Fruit fly (Drosophila melanogaster): ENCODE results near the gene Mur11Da.

The Mur11Da gene

dm6 chrX:12947670-12948069 is 20.0 kb upstream of the Mur11Da start (continued):
- no peak for TF ChIP-seq CG12104 (GFP tag; optimal IDR thresholded peaks at IDR 0.05)
- TF ChIP-seq Chrac-16 (GFP tag; optimal IDR thresholded peaks at IDR 0.05), result no peak
- no peak for TF ChIP-seq CG30403 (GFP tag; optimal IDR thresholded peaks at IDR 0.05)
- TF ChIP-seq sim (GFP tag; IDR thresholded peaks at IDR 0.05), result no peak
- no peak for TF ChIP-seq CG7786 (GFP tag; optimal IDR thresholded peaks at IDR 0.05)
- TF ChIP-seq Hr51 (GFP tag; optimal IDR thresholded peaks at IDR 0.05), result no peak
- no peak for TF ChIP-seq amos (GFP tag; IDR thresholded peaks at IDR 0.05; ENCODE audit: partially characterized antibody)
- no peak for TF ChIP-seq prd (optimal IDR thresholded peaks at IDR 0.05)
- TF ChIP-seq prd (GFP tag; IDR thresholded peaks at IDR 0.05), result no peak
- no peak for TF ChIP-seq H2.0 (GFP tag; IDR thresholded peaks at IDR 0.05)
- peak; percentile 5 for TF ChIP-seq kah (GFP tag; optimal IDR thresholded peaks at IDR 0.05)
- TF ChIP-seq scrt (GFP tag; optimal IDR thresholded peaks at IDR 0.05), result no peak
- TF ChIP-seq Myb (GFP tag; optimal IDR thresholded peaks at IDR 0.05), result no peak
- TF ChIP-seq CG3847 (GFP tag; IDR thresholded peaks at IDR 0.05), result no peak
- TF ChIP-seq CG9797 (GFP tag; optimal IDR thresholded peaks at IDR 0.05), result no peak
- no peak for TF ChIP-seq CoRest (tag; optimal IDR thresholded peaks at IDR 0.05)
- no peak for TF ChIP-seq sr (GFP tag; IDR thresholded peaks at IDR 0.05)
- TF ChIP-seq lmd (GFP tag; IDR thresholded peaks at IDR 0.05), result no peak
- no peak for TF ChIP-seq NC2β (GFP tag; optimal IDR thresholded peaks at IDR 0.05)
- TF ChIP-seq CG1529 (GFP tag; optimal IDR thresholded peaks at IDR 0.05), result peak; percentile 9
- TF ChIP-seq CG12236 (GFP tag; optimal IDR thresholded peaks at IDR 0.05), result no peak
- no peak for TF ChIP-seq jumu (GFP tag; optimal IDR thresholded peaks at IDR 0.05)
- no peak for TF ChIP-seq kay (GFP tag; optimal IDR thresholded peaks at IDR 0.05)
- TF ChIP-seq CG10321 (GFP tag; IDR thresholded peaks at IDR 0.05), result no peak
- no peak for TF ChIP-seq CG6791 (GFP tag; IDR thresholded peaks at IDR 0.05; ENCODE audit: partially characterized antibody)
- TF ChIP-seq CkIIα-i1 (GFP tag; IDR thresholded peaks at IDR 0.05), result no peak
- no peak for TF ChIP-seq CG12942 (GFP tag; optimal IDR thresholded peaks at IDR 0.05)
- TF ChIP-seq CG8765 (GFP tag; IDR thresholded peaks at IDR 0.05), result no peak
- no peak for TF ChIP-seq vnd (GFP tag; IDR thresholded peaks at IDR 0.05; ENCODE audit: partially characterized antibody)
- no peak for TF ChIP-seq p53 (GFP tag; optimal IDR thresholded peaks at IDR 0.05)
- TF ChIP-seq ERR (GFP tag; optimal IDR thresholded peaks at IDR 0.05), result no peak
- no peak for TF ChIP-seq CG16863 (GFP tag; optimal IDR thresholded peaks at IDR 0.05)
- TF ChIP-seq CG4328 (GFP tag; optimal IDR thresholded peaks at IDR 0.05), result peak; percentile 45
- TF ChIP-seq dati (GFP tag; IDR thresholded peaks at IDR 0.05), result no peak
- TF ChIP-seq CG9609 (GFP tag; optimal IDR thresholded peaks at IDR 0.05), result no peak
- TF ChIP-seq onecut (GFP tag; IDR thresholded peaks at IDR 0.05), result peak; percentile 69
- TF ChIP-seq CG2120 (GFP tag; optimal IDR thresholded peaks at IDR 0.05), result no peak
- no peak for TF ChIP-seq CG5245 (GFP tag; optimal IDR thresholded peaks at IDR 0.05)
- no peak for TF ChIP-seq grn (GFP tag; optimal IDR thresholded peaks at IDR 0.05)
- TF ChIP-seq yki (optimal IDR thresholded peaks at IDR 0.05), result no peak
- TF ChIP-seq Elba2 (GFP tag; optimal IDR thresholded peaks at IDR 0.05), result no peak
- no peak for TF ChIP-seq Gsc (GFP tag; IDR thresholded peaks at IDR 0.05)
- TF ChIP-seq Bdp1 (GFP tag; optimal IDR thresholded peaks at IDR 0.05), result no peak
- TF ChIP-seq CG12391 (tag; optimal IDR thresholded peaks at IDR 0.05), result no peak
- no peak for TF ChIP-seq CG17829 (tag; optimal IDR thresholded peaks at IDR 0.05)
- no peak for TF ChIP-seq pum (GFP tag; optimal IDR thresholded peaks at IDR 0.05)
- no peak for TF ChIP-seq grau (tag; optimal IDR thresholded peaks at IDR 0.05)
- no peak for TF ChIP-seq Hmx (GFP tag; optimal IDR thresholded peaks at IDR 0.05)
- peak; percentile 15 for TF ChIP-seq CG6854 (GFP tag; optimal IDR thresholded peaks at IDR 0.05)
- TF ChIP-seq CG7271 (tag; optimal IDR thresholded peaks at IDR 0.05), result peak; percentile 91
- no peak for TF ChIP-seq Fer2 (tag; optimal IDR thresholded peaks at IDR 0.05)
- TF ChIP-seq CG13424 (tag; optimal IDR thresholded peaks at IDR 0.05), result no peak
- no peak for TF ChIP-seq Drgx (GFP tag; IDR thresholded peaks at IDR 0.05)
